Fruit fly (Drosophila melanogaster) whole organism, larva: ENCODE measurements around the gene Galt.

Experiments
- noc ChIP-seq: fragments of 200-800 bp; sonication (Bioruptor generic); optimal IDR thresholded peaks from 3 replicates; lab custom pipeline; 2019; ENCODE audit warnings: missing biosample characterization, mild to moderate bottlenecking, missing genetic modification characterization, moderate library complexity

The Galt gene

dm6 chr2L:6667719-6668325, at the start of gene Galt:
Gene Galt, minus strand, starts transcription at chr2L:6668033.
- no peak for TF ChIP-seq noc (tag; lab: Kevin White, UChicago)

DNA sequence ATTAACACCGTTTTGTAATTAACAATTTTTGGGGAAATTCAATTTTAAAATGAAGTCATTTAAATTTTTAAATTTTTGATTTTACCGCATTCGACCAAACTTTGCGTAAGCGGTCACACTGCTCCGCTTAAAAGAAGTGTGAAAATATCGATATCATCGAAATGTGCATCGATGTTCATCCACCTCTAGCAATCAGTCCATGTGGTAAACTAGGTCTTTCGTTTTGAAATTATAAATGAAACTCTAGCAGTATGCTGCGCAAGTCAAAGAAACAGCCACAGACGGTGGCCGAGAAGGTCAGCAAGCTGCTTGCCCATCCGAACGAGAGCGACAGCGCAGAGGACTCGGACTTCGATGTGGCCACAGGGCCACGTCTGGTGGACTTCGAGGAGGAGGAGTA, 49.6 kb upstream of the Galt start, which contains the start of gene Aatf:
TSS of gene Aatf (plus strand) at position 166 of the 400 bp plus-strand sequence.
- TF ChIP-seq noc (tag; lab: Kevin White, UChicago), result no peak

DNA sequence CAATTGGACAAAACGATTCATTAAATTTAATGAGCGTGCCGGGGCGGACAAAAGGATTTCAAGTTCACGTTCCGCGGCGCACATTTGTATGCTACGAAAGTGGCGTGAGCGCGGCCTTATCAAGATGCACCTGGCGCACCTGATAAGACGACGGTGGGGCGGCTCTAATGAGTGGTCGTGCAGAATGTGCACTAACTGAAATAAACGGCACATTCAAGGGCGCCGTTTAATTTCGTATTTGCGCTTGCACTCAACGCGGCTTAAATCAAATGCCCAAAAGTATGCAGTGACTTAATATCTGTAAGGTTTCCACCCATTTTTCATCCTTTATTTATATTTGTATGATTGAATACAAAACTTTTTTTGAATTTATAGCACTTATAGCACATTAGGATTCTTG, 49.1 kb upstream of the Galt start:
- TF ChIP-seq noc (tag; lab: Kevin White, UChicago), result no peak

- peak; percentile 23 for TF ChIP-seq noc (tag; lab: Kevin White, UChicago)
Measured at dm6 chr2L:6716182-6716770, 48.4 kb upstream of the Galt start, which contains the start of gene AkhR. Gene AkhR, minus strand, starts transcription at chr2L:6716186.

- no peak for TF ChIP-seq noc (tag; lab: Kevin White, UChicago)
Measured at dm6 chr2L:6708997-6709662, 41.3 kb upstream of the Galt start, which contains the start of gene Tsp. Gene Tsp, minus strand, starts transcription at chr2L:6709086.

DNA sequence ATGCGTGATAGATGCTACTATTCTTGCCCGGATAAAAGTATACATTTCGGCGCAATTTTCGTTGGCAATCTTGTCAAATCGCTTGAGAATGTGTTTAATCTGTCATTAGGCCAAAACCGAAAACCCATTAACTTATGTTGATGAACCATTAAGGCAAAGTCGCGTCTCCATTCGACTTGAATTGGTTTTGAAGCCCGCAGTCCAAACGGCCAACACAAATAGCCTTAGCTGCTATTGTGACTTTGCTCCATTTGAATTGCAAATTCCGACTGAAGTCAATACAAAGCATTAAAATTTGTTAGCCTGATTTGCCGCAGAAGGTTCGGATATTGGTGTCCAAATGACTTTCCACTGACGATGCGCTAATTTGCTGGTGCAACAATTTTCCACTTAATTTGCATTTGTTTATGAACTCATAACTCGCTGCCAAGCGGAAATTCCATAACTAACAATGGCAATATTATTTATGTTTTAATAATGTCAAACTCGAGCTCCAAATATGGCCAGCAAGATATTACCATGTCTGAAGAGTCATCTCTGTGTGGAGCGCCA, 38.6 kb upstream of the Galt start:
- TF ChIP-seq noc (tag; lab: Kevin White, UChicago), result no peak

dm6 chr2L:6705081-6705480, 37.2 kb upstream of the Galt start:
- no peak for TF ChIP-seq noc (tag; lab: Kevin White, UChicago)

DNA sequence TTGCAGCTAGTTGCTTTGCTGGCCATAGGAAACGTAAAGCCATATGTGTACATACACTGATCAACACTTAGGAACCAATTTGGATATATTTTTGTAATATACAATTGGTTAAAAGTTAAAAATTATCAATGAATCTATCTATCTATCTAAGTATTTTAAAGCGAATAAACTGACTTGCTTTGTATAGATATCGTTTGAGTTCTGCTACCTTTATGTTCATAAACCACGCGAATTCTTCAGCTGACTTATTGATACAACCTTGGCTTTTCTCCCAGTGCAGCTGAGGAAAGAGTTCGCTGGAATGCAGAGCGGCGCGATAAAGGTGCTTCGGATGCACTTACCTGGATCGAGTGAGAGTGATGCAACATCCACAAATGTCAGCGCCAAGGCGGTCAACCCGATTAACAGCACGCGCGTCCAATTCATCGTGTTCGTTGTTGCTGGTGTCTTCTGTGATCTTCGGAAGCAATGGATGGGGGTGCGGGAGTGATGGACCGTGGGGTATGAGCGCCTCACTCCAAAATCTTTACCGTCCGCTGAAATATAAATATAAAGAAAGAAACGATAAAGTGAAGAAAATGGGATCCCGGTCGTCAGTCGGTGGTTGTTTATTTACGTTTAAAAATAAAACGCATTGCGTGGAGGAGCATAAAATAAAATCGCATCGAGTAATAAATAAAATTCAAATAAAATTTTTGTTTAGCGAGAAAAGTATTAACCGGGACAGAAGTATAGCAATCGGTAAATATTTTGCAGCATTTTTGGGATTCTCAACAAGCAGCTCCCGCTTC, 33.8 kb upstream of the Galt start:
- TF ChIP-seq noc (tag; lab: Kevin White, UChicago), result no peak

DNA sequence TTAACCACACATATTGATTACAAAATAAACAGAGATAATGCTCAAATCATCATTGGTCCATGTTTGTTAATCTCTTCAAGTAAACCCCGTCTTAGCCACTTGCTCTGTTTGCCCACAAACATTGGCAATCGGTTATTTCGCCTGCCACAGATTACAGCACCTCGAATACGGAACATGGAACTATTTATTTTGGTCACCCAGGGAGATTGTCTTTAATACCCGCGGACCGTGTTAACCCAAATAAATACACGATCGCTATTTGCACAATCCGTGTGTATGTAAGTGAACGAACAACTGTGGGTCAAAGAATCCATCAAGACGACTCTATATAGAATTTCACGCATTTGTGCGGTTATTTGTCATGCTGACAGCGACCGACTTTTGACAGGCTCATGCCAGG, 32.9 kb upstream of the Galt start:
- no peak for TF ChIP-seq noc (tag; lab: Kevin White, UChicago)

DNA sequence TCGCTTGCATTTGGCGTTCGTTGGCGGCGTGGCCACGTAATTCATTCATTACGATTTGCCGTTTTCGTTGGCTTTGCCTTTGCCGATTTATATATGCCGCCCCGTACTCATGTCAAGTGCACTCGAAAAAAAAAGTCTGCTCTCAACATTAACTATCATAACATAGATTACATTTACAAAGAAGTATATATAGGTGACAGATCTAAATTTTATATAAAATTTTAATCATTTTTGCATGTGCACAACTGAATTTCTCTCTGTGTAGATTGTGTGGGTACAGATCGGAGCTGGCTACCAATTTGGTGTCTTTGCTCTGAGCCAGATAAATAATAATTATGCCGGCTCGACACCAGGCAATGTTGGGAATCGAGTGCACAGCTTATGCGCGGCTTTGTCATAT, 30.6 kb upstream of the Galt start:
- no peak for TF ChIP-seq noc (tag; lab: Kevin White, UChicago)

dm6 chr2L:6696229-6696628, 28.4 kb upstream of the Galt start:
- no peak for TF ChIP-seq noc (tag; lab: Kevin White, UChicago)

dm6 chr2L:6693794-6694254, 26.0 kb upstream of the Galt start:
- TF ChIP-seq noc (tag; lab: Kevin White, UChicago), result peak; percentile 48

DNA sequence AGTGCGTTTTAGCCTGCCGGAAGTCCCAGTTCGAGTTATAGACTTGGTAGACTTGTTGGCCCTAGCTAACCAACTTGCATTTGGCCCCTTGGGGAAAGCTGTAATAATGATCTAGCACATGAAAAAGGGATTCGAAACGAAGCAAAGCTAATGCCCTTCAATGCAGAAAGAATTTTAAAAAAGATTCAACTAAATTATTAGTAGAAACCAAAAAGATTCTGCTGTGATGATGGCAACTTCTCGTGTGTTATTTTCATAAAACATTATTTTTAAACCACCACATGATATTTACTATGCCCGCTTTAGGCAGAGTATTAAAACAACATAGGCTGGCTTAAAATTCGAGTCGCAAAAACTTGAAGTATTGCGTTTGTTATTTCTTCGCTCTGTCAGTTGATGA, 24.2 kb upstream of the Galt start:
- TF ChIP-seq noc (tag; lab: Kevin White, UChicago), result no peak

DNA sequence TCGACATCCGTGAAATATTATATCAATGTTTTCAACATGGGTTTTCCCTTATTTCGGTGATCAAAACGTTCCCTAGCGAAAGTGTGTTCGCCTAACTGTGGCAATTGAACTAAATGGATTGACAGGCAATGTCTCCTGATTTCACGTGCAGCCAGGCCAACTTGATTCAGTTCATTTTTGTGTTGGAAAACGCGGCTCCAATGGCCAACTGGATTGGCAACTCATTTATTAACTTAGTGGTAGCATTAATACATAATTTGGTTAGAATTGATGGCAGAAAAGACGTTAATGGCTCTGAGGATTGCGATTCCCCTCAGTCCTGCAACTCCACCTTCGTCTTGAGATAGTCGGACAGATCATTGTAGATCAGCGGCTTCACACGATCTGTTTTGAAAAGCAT, 18.8 kb upstream of the Galt start, which contains the start of gene CG11327:
TSS of gene CG11327 (minus strand) at position 101 of the 400 bp plus-strand sequence.
- no peak for TF ChIP-seq noc (tag; lab: Kevin White, UChicago)
